Worm (Caenorhabditis elegans) whole organism, L1 larva: ENCODE results near the gene melo-1.

Source experiments
- C04F5.9 ChIP-seq: sonication (generic microtip); optimal IDR thresholded peaks from 2 replicates; lab custom pipeline; 2016; ENCODE audit warnings: missing genetic modification characterization, missing compliant biosample characterization
- C16A3.4 ChIP-seq: fragments of 150-350 bp; optimal IDR thresholded peaks from 2 replicates; lab custom pipeline; 2014; ENCODE audit warnings: missing biosample characterization, missing genetic modification characterization
- C34B4.2 ChIP-seq: sonication (generic microtip); optimal IDR thresholded peaks from 2 replicates; lab custom pipeline; 2017; ENCODE audit warnings: mild to moderate bottlenecking, missing genetic modification characterization, missing compliant biosample characterization
- Y116A8C.19 ChIP-seq: sonication (generic microtip); optimal IDR thresholded peaks from 2 replicates; lab custom pipeline; 2016; ENCODE audit warnings: missing compliant biosample characterization, missing genetic modification characterization, borderline replicate concordance
- aha-1 ChIP-seq: fragments of 150-350 bp; optimal IDR thresholded peaks from 2 replicates; lab custom pipeline; 2014; ENCODE audit warnings: missing biosample characterization, missing genetic modification characterization
- aly-2 ChIP-seq: fragments of 150-350 bp; optimal IDR thresholded peaks from 2 replicates; lab custom pipeline; 2014; ENCODE audit warnings: missing biosample characterization, missing genetic modification characterization
- ama-1 ChIP-seq: fragments of 150-350 bp; optimal IDR thresholded peaks from 2 replicates; lab custom pipeline; 2014
- blmp-1 ChIP-seq: fragments of 150-350 bp; optimal IDR thresholded peaks from 2 replicates; lab custom pipeline; 2014; ENCODE audit warnings: missing biosample characterization, missing genetic modification characterization
- ceh-82 ChIP-seq, 3 experiments: fragments of 150-350 bp in 1 of 3; sonication (generic microtip) in 2 of 3; optimal IDR thresholded peaks; 2 replicates each; lab custom pipeline; 2014 to 2017; ENCODE audit warnings: missing biosample characterization in 3 of 3, missing genetic modification characterization in 3 of 3
- ceh-90 ChIP-seq: sonication (generic microtip); optimal IDR thresholded peaks from 2 replicates; lab custom pipeline; 2016; ENCODE audit warnings: missing genetic modification characterization, missing compliant biosample characterization
- dpl-1 ChIP-seq, 3 experiments: fragments of 150-350 bp in 2 of 3; sonication (generic microtip) in 1 of 3; optimal IDR thresholded peaks; 2 replicates each; lab custom pipeline; 2014 to 2017; ENCODE audit warnings: missing biosample characterization in 3 of 3, missing genetic modification characterization in 3 of 3, missing genetic modification reagents in 3 of 3
- dsc-1 ChIP-seq: sonication (generic microtip); optimal IDR thresholded peaks from 2 replicates; lab custom pipeline; 2016; ENCODE audit warnings: mild to moderate bottlenecking, missing genetic modification characterization, missing compliant biosample characterization
- efl-1 ChIP-seq, 4 experiments: fragments of 150-350 bp; optimal IDR thresholded peaks in 3 of 4; peaks in 1 of 4; 1 replicate in 1 of 4; 2 replicates in 3 of 4; lab custom pipeline; 2014; ENCODE audit warnings: missing biosample characterization in 2 of 4, missing genetic modification characterization in 2 of 4, missing genetic modification reagents in 2 of 4
- egl-13 ChIP-seq: sonication (generic microtip); optimal IDR thresholded peaks from 2 replicates; lab custom pipeline; 2016; ENCODE audit warnings: missing genotype, missing genetic modification reagents, missing genetic modification characterization, missing compliant biosample characterization
- elt-3 ChIP-seq, 6 experiments: fragments of 150-350 bp in 1 of 6; sonication (generic microtip); optimal IDR thresholded peaks; 2 replicates each; lab custom pipeline; 2017 to 2018; ENCODE audit warnings: missing biosample characterization in 6 of 6, missing genetic modification characterization in 6 of 6, inconsistent platforms in 1 of 6
- hlh-4 ChIP-seq: sonication (generic microtip); optimal IDR thresholded peaks from 2 replicates; lab custom pipeline; 2016; ENCODE audit warnings: mild to moderate bottlenecking, missing genetic modification characterization, missing compliant biosample characterization
- irx-1 ChIP-seq: sonication (generic microtip); optimal IDR thresholded peaks from 2 replicates; lab custom pipeline; 2016; ENCODE audit warnings: missing genetic modification characterization, missing compliant biosample characterization
- jun-1 ChIP-seq: fragments of 150-350 bp; optimal IDR thresholded peaks from 2 replicates; lab custom pipeline; 2014; ENCODE audit warnings: missing biosample characterization, missing genetic modification reagents, missing genetic modification characterization
- lin-13 ChIP-seq: fragments of 150-350 bp; optimal IDR thresholded peaks from 2 replicates; lab custom pipeline; 2014; ENCODE audit warnings: missing biosample characterization, missing genetic modification reagents, missing genetic modification characterization
- lin-15B ChIP-seq: fragments of 150-350 bp; sonication (generic microtip); optimal IDR thresholded peaks from 3 replicates; lab custom pipeline; 2014; ENCODE audit warnings: missing biosample characterization, missing genetic modification characterization
- lin-35 ChIP-seq, 2 experiments: fragments of 150-350 bp; optimal IDR thresholded peaks; 2 replicates each; lab custom pipeline; 2014; ENCODE audit warnings: missing biosample characterization in 2 of 2, missing genetic modification characterization in 2 of 2, missing genetic modification reagents in 2 of 2
- lir-3 ChIP-seq: sonication (generic microtip); optimal IDR thresholded peaks from 2 replicates; lab custom pipeline; 2016; ENCODE audit warnings: mild to moderate bottlenecking, missing genetic modification characterization, moderate library complexity, missing compliant biosample characterization; ENCODE audit not compliant: poor library complexity
- lsy-2 ChIP-seq, 2 experiments: fragments of 150-350 bp; optimal IDR thresholded peaks; 2 replicates each; lab custom pipeline; 2014; ENCODE audit warnings: missing biosample characterization in 2 of 2, missing genetic modification characterization in 2 of 2
- mab-9 ChIP-seq: fragments of 200-800 bp; sonication (Bioruptor generic); IDR thresholded peaks from 2 replicates; pipeline ENCODE4 v1.3.6; 2022; ENCODE audit warnings: missing genetic modification reagents, missing genetic modification characterization, missing compliant biosample characterization
- mdl-1 ChIP-seq, 2 experiments: fragments of 150-350 bp; optimal IDR thresholded peaks; 2 replicates each; lab custom pipeline; 2014 to 2017; ENCODE audit warnings: missing biosample characterization in 2 of 2, missing genetic modification characterization in 2 of 2, inconsistent platforms in 1 of 2
- nhr-71 ChIP-seq: sonication (generic microtip); optimal IDR thresholded peaks from 2 replicates; lab custom pipeline; 2016; ENCODE audit warnings: mild to moderate bottlenecking, missing genetic modification characterization, moderate library complexity, missing compliant biosample characterization
- nhr-77 ChIP-seq: fragments of 150-350 bp; optimal IDR thresholded peaks from 2 replicates; lab custom pipeline; 2014; ENCODE audit warnings: missing biosample characterization, missing genetic modification characterization
- nhr-84 ChIP-seq: sonication (generic microtip); optimal IDR thresholded peaks from 2 replicates; lab custom pipeline; 2017; ENCODE audit warnings: missing biosample characterization, missing genetic modification characterization
- skn-1 ChIP-seq: fragments of 150-350 bp; optimal IDR thresholded peaks from 2 replicates; lab custom pipeline; 2014; ENCODE audit warnings: missing biosample characterization, missing genetic modification characterization
- sptf-1 ChIP-seq: fragments of 150-350 bp; optimal IDR thresholded peaks from 2 replicates; lab custom pipeline; 2014; ENCODE audit warnings: missing biosample characterization, missing genetic modification characterization
- tlp-1 ChIP-seq: fragments of 150-350 bp; optimal IDR thresholded peaks from 2 replicates; lab custom pipeline; 2014; ENCODE audit warnings: missing biosample characterization, missing genetic modification characterization
- unc-130 ChIP-seq: fragments of 150-350 bp; optimal IDR thresholded peaks from 2 replicates; lab custom pipeline; 2017; ENCODE audit warnings: missing biosample characterization, missing genetic modification characterization, inconsistent platforms
- unc-86 ChIP-seq: sonication (generic microtip); optimal IDR thresholded peaks from 2 replicates; lab custom pipeline; 2016; ENCODE audit warnings: missing genetic modification characterization, missing compliant biosample characterization
- unc-98 ChIP-seq: fragments of 200-800 bp; sonication (Bioruptor generic); IDR thresholded peaks from 2 replicates; pipeline ENCODE4 v1.3.6; 2022; ENCODE audit warnings: missing genetic modification characterization, missing compliant biosample characterization
- vab-15 ChIP-seq: sonication (generic microtip); optimal IDR thresholded peaks from 2 replicates; lab custom pipeline; 2017; ENCODE audit warnings: missing genotype, mild to moderate bottlenecking, missing genetic modification characterization, missing compliant biosample characterization
- xbp-1 ChIP-seq: sonication (generic microtip); optimal IDR thresholded peaks from 2 replicates; lab custom pipeline; 2016; ENCODE audit warnings: missing genetic modification characterization, missing compliant biosample characterization
- zag-1 ChIP-seq: fragments of 150-350 bp; optimal IDR thresholded peaks from 2 replicates; lab custom pipeline; 2014; ENCODE audit warnings: missing biosample characterization, missing genetic modification characterization

melo-1 gene

DNA sequence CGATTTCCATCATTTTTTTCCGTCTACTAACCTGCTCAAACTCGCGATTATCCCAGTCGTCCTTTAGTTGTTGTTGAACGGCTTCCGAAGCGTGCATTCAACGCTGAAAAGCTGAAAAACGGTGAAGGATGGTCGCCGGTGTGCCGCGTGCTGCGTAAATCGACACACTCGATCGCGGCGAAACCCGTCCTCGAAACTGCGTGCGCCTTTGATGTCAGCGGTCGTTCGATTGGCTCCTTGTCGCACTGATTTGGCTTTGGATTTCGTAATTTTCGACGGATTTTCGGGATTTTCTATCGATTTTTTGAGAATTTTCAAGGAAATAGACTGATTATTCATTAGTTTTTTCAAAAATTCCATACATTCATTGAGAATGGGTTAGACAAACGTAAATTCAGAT is 10.5 kb downstream of the melo-1 start, which contains the start of the genes Y57G11C.1147 and nuo-3:
Gene Y57G11C.1147, minus strand, starts transcription at position 161 of the 400 bp plus-strand sequence.
Gene nuo-3, minus strand, starts transcription at position 191 of the 400 bp plus-strand sequence.
- no peak for TF ChIP-seq irx-1
- TF ChIP-seq mdl-1 (tag; optimal IDR thresholded peaks at IDR 0.05; lab: Kevin White, UChicago), result peak in 1 of 2 experiments; percentile 24
- no peak for TF ChIP-seq zag-1
- TF ChIP-seq dpl-1 (GFP tag; optimal IDR thresholded peaks at IDR 0.05; lab: Kevin White, UChicago), result peak in 2 of 3 experiments; percentile 20 to 41
- peak in 1 of 3 experiments; percentile 49 for TF ChIP-seq ceh-82 (tag; optimal IDR thresholded peaks at IDR 0.05; lab: Kevin White, UChicago)
- no peak for TF ChIP-seq blmp-1 (tag; lab: Kevin White, UChicago)
- TF ChIP-seq efl-1 (optimal IDR thresholded peaks at IDR 0.05; lab: Kevin White, UChicago), result peak; percentile 27 to 50
- TF ChIP-seq efl-1 (GFP tag; optimal IDR thresholded peaks at IDR 0.05 in 1 of 2; lab: Kevin White, UChicago), result peak; percentile 19 to 89
- no peak for TF ChIP-seq nhr-77 (tag; lab: Kevin White, UChicago)
- TF ChIP-seq skn-1 (tag; lab: Kevin White, UChicago), result peak; percentile 62
- TF ChIP-seq nhr-71 (tag; lab: Kevin White, UChicago), result no peak
- peak; percentile 19 for TF ChIP-seq lin-15B
- peak; percentile 18 to 61 for TF ChIP-seq lsy-2 (tag; optimal IDR thresholded peaks at IDR 0.05; lab: Kevin White, UChicago)
- TF ChIP-seq lin-35 (GFP tag; optimal IDR thresholded peaks at IDR 0.05; lab: Kevin White, UChicago), result peak; percentile 38 to 60
- no peak for TF ChIP-seq vab-15 (tag; lab: Kevin White, UChicago)
- TF ChIP-seq Y116A8C.19 (tag; lab: Kevin White, UChicago), result no peak

DNA sequence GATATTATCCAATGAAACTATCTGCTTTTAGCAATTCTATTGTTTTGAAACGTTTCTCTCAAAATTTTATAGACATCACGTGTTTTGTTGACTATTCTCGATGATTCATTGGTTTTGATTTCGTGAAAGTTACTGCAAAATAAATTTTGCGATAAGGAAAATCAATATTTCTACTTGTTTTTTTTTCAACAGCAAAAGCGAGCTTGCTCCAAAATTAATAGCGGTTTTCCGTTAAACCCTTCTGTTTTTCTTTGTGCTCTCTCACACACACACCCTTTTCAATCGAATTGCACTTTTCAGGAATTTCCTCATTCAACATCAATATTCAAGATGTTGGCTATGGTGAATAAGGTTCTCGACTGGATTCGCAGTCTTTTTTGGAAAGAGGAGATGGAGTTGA is 11.0 kb downstream of the melo-1 start, which contains the start of gene arl-8:
Gene arl-8, plus strand, starts transcription at position 301 of the 400 bp plus-strand sequence.
- no peak for TF ChIP-seq unc-130 (tag; lab: Kevin White, UChicago)

ce11 chrIV:14799186-14799585 is 12.4 kb downstream of the melo-1 start, which contains the start of gene Y57G11C.14:
Gene Y57G11C.14 (plus strand): TSS chrIV:14799311.
- TF ChIP-seq nhr-84 (tag; lab: Kevin White, UChicago) (no peak), lin-13 (no peak), C04F5.9 (tag; lab: Kevin White, UChicago) (no peak), ama-1 (lab: Kevin White, UChicago) (peak; percentile 4), dsc-1 (tag; lab: Kevin White, UChicago) (no peak)

DNA sequence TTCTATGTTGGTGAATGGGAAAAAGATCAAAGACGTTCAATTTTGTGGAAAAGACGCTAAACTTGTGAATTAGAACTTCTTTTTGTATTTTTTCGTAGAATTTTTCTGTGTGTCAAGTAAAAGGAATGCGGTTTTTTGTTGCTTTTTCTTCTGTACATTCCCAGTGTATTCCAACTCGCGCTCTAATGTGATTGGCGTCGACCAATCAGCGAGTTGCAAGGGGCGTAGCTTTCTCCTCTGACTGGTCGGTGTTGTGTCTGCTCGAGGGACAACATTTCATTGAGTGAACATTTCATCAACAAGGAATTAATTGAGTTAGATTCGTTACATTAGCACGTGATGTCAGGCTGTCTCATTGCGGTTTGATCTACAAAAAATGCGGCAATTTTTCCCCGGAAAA is 14.1 kb downstream of the melo-1 start:
- no peak for TF ChIP-seq unc-86 (tag; lab: Kevin White, UChicago)
- no peak for TF ChIP-seq jun-1 (tag; lab: Kevin White, UChicago)
- no peak for TF ChIP-seq ceh-90
- no peak for TF ChIP-seq skn-1 (tag; lab: Kevin White, UChicago)
- TF ChIP-seq nhr-84 (tag; lab: Kevin White, UChicago), result no peak
- no peak for TF ChIP-seq hlh-4 (tag; lab: Kevin White, UChicago)
- TF ChIP-seq aly-2, result no peak
- no peak for TF ChIP-seq mab-9 (GFP tag; lab: Robert Waterston, UW)
- no peak for TF ChIP-seq ama-1 (lab: Kevin White, UChicago)
- no peak for TF ChIP-seq aha-1 (tag; lab: Kevin White, UChicago)
- TF ChIP-seq egl-13, result no peak
- no peak for TF ChIP-seq lin-13
- no peak for TF ChIP-seq lir-3 (tag; lab: Kevin White, UChicago)
- no peak for TF ChIP-seq lsy-2 (tag; optimal IDR thresholded peaks at IDR 0.05; lab: Kevin White, UChicago)
- TF ChIP-seq unc-98, result no peak

ce11 chrIV:14802316-14802715 is 15.5 kb downstream of the melo-1 start, which contains the start of gene Y57G11C.1142:
Gene Y57G11C.1142 (plus strand): TSS chrIV:14802616.
- TF ChIP-seq C34B4.2 (no peak), xbp-1 (tag; lab: Kevin White, UChicago) (no peak), sptf-1 (tag; lab: Kevin White, UChicago) (no peak), tlp-1 (tag; lab: Kevin White, UChicago) (no peak), elt-3 (tag; optimal IDR thresholded peaks at IDR 0.05; lab: Kevin White, UChicago) (no peak), lin-13 (no peak), C16A3.4 (no peak), unc-130 (tag; lab: Kevin White, UChicago) (no peak), jun-1 (tag; lab: Kevin White, UChicago) (no peak)
